Worm (Caenorhabditis elegans): ENCODE results near the gene osm-10.

DNA sequence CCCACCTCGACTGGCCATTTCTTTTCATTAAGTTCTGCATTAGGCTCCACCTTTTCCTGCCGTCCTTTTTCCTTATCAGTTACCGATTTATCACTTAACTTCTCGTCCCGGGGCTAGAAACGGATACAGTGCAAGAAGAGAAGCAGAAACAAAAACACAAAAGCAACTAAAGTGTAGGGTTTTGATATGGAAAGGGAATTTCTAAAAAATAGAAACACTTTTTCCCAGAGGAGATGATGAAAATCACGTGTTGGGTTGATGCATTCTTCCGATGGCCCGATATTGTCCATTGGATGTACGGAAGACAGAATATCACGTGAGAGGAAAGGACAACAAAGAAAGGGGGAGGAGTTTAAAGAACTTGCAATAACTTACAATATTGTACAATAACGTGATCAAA is 29.7 kb downstream of the osm-10 start:
- TF ChIP-seq skn-1 (tag; optimal IDR thresholded peaks at IDR 0.05) (no peak), nhr-76 (tag; optimal IDR thresholded peaks at IDR 0.05) (peak; percentile 40), nhr-41 (GFP tag; IDR thresholded peaks at IDR 0.05) (no peak), rbr-2 (tag; optimal IDR thresholded peaks at IDR 0.05) (no peak), nhr-28 (tag; optimal IDR thresholded peaks at IDR 0.05) (peak; percentile 66), nhr-237 (tag; optimal IDR thresholded peaks at IDR 0.05) (no peak), unc-62 (GFP tag; optimal IDR thresholded peaks at IDR 0.05 in 1 of 2) (no peak), unc-62 (tag; optimal IDR thresholded peaks at IDR 0.05) (no peak), Y75B8A.6 (GFP tag; IDR thresholded peaks at IDR 0.05) (no peak), ZK546.5 (tag; optimal IDR thresholded peaks at IDR 0.05) (no peak), nhr-11 (tag; optimal IDR thresholded peaks at IDR 0.05) (peak; percentile 23), nhr-25 (tag; optimal IDR thresholded peaks at IDR 0.05; ENCODE audit: borderline replicate concordance, insufficient read depth) (no peak)

All from whole organism, L4 larva.